Fruit fly (Drosophila melanogaster) whole organism, embryonic: ENCODE measurements around the gene Mur2B.

Experiments
- Bdp1 ChIP-seq: fragments of 200-800 bp; sonication (Bioruptor generic); optimal IDR thresholded peaks from 3 replicates; lab custom pipeline; 2016; ENCODE audit warnings: missing biosample characterization, missing genetic modification characterization
- Blimp-1 ChIP-seq: fragments of 200-800 bp; sonication (Bioruptor generic); optimal IDR thresholded peaks from 3 replicates; lab custom pipeline; 2018; ENCODE audit warnings: missing biosample characterization, missing genetic modification characterization, mild to moderate bottlenecking, moderate library complexity, missing genetic modification reagents
- CG10274 ChIP-seq: fragments of 200-800 bp; sonication (Bioruptor generic); optimal IDR thresholded peaks from 3 replicates; lab custom pipeline; 2017; ENCODE audit warnings: missing biosample characterization, mild to moderate bottlenecking, missing genetic modification characterization
- CG14050 ChIP-seq: fragments of 200-800 bp; sonication (Bioruptor generic); IDR thresholded peaks from 3 replicates; pipeline ENCODE4 v1.3.6; 2022; ENCODE audit warnings: missing biosample characterization, missing genetic modification characterization
- CG14860 ChIP-seq: fragments of 200-800 bp; sonication (Bioruptor generic); IDR thresholded peaks from 3 replicates; pipeline ENCODE4 v1.3.6; 2022; ENCODE audit warnings: missing biosample characterization, missing genetic modification characterization; ENCODE audit not compliant: partially characterized antibody
- CG15073 ChIP-seq: fragments of 200-800 bp; sonication (Bioruptor generic); optimal IDR thresholded peaks from 2 replicates; lab custom pipeline; 2016; ENCODE audit warnings: missing biosample characterization, missing genetic modification characterization
- CG15479 ChIP-seq: fragments of 200-800 bp; sonication (Bioruptor generic); optimal IDR thresholded peaks from 3 replicates; lab custom pipeline; 2019; ENCODE audit warnings: missing biosample characterization, mild to moderate bottlenecking, missing genetic modification characterization, moderate library complexity
- CG1647 ChIP-seq: fragments of 200-800 bp; sonication (Bioruptor generic); optimal IDR thresholded peaks from 3 replicates; lab custom pipeline; 2016; ENCODE audit warnings: missing biosample characterization, missing genetic modification characterization
- CG17385 ChIP-seq: fragments of 200-800 bp; sonication (Bioruptor generic); optimal IDR thresholded peaks from 3 replicates; lab custom pipeline; 2018; ENCODE audit warnings: missing biosample characterization, mild to moderate bottlenecking, missing genetic modification characterization
- CG1832 ChIP-seq: fragments of 200-800 bp; sonication (Bioruptor generic); optimal IDR thresholded peaks from 2 replicates; lab custom pipeline; 2017; ENCODE audit warnings: missing biosample characterization, mild to moderate bottlenecking, missing genetic modification characterization, inconsistent platforms
- CG2199 ChIP-seq: fragments of 200-800 bp; sonication (Bioruptor generic); IDR thresholded peaks from 3 replicates; pipeline ENCODE4 v1.3.6; 2022; ENCODE audit warnings: missing biosample characterization, missing genetic modification characterization
- CG30431 ChIP-seq: fragments of 200-800 bp; sonication (Bioruptor generic); optimal IDR thresholded peaks from 2 replicates; lab custom pipeline; 2017; ENCODE audit warnings: missing biosample characterization, missing genetic modification characterization
- CG3163 ChIP-seq: fragments of 200-800 bp; sonication (Bioruptor generic); optimal IDR thresholded peaks from 3 replicates; lab custom pipeline; 2016; ENCODE audit warnings: missing biosample characterization, missing genetic modification characterization
- CG32532 ChIP-seq: fragments of 200-800 bp; sonication (Bioruptor generic); IDR thresholded peaks from 2 replicates; pipeline ENCODE4 v1.3.6; 2022; ENCODE audit warnings: missing biosample characterization, missing genetic modification characterization
- CG32772 ChIP-seq: fragments of 200-800 bp; sonication (Bioruptor generic); IDR thresholded peaks from 2 replicates; pipeline ENCODE4 v1.3.6; 2022; ENCODE audit warnings: missing biosample characterization, missing genetic modification characterization
- CG34224 ChIP-seq: fragments of 200-800 bp; sonication (Bioruptor generic); IDR thresholded peaks from 3 replicates; pipeline ENCODE4 v1.3.6; 2022; ENCODE audit warnings: missing biosample characterization, missing genetic modification characterization; ENCODE audit not compliant: partially characterized antibody
- CG5180 ChIP-seq: fragments of 200-800 bp; sonication (Bioruptor generic); optimal IDR thresholded peaks from 3 replicates; lab custom pipeline; 2017; ENCODE audit warnings: missing biosample characterization, missing genetic modification characterization, mild to moderate bottlenecking, moderate library complexity, missing genetic modification reagents
- CG5953 ChIP-seq: fragments of 200-800 bp; sonication (Bioruptor generic); IDR thresholded peaks from 2 replicates; pipeline ENCODE4 v1.3.6; 2022; ENCODE audit warnings: missing biosample characterization, missing genetic modification characterization
- CG7271 ChIP-seq: fragments of 200-800 bp; sonication (Bioruptor generic); optimal IDR thresholded peaks from 2 replicates; lab custom pipeline; 2018; ENCODE audit warnings: missing biosample characterization, mild to moderate bottlenecking, missing genetic modification characterization, moderate library complexity
- CG7839 ChIP-seq: fragments of 200-800 bp; sonication (Bioruptor generic); optimal IDR thresholded peaks from 3 replicates; lab custom pipeline; 2018; ENCODE audit warnings: missing biosample characterization, mild to moderate bottlenecking, missing genetic modification characterization, moderate library complexity
- CG8924 ChIP-seq: fragments of 200-800 bp; optimal IDR thresholded peaks from 3 replicates; lab custom pipeline; 2019; ENCODE audit warnings: missing biosample characterization, mild to moderate bottlenecking, missing genetic modification characterization, moderate library complexity
- E2f2 ChIP-seq: fragments of 200-800 bp; sonication (Bioruptor generic); IDR thresholded peaks from 2 replicates; pipeline ENCODE4 v1.3.6; 2022; ENCODE audit warnings: missing biosample characterization, missing genetic modification characterization
- ERR ChIP-seq: fragments of 200-800 bp; sonication (Bioruptor generic); optimal IDR thresholded peaks from 2 replicates; lab custom pipeline; 2016; ENCODE audit warnings: missing biosample characterization, missing genetic modification characterization
- Ets65A ChIP-seq: fragments of 200-800 bp; sonication (Bioruptor generic); peaks from one replicate; lab custom pipeline; 2016; ENCODE audit warnings: missing biosample characterization, missing genetic modification characterization
- HmgZ ChIP-seq: fragments of 200-800 bp; sonication (Bioruptor generic); optimal IDR thresholded peaks from 2 replicates; lab custom pipeline; 2018; ENCODE audit warnings: missing biosample characterization, mild to moderate bottlenecking, missing genetic modification characterization
- Optix ChIP-seq: fragments of 200-800 bp; sonication (Bioruptor generic); IDR thresholded peaks from 3 replicates; pipeline ENCODE4 v1.3.6; 2022; ENCODE audit warnings: missing biosample characterization, missing genetic modification characterization
- Ptx1 ChIP-seq: fragments of 200-800 bp; sonication (Bioruptor generic); IDR thresholded peaks from 2 replicates; pipeline ENCODE4 v1.3.6; 2022; ENCODE audit warnings: missing biosample characterization, missing genetic modification characterization
- YL-1 ChIP-seq: fragments of 200-800 bp; sonication (Bioruptor generic); optimal IDR thresholded peaks from 3 replicates; lab custom pipeline; 2017; ENCODE audit warnings: missing biosample characterization, mild to moderate bottlenecking, missing genetic modification characterization
- bsh ChIP-seq, 2 experiments: fragments of 200-800 bp; sonication (Bioruptor generic); optimal IDR thresholded peaks; 2 replicates each; lab custom pipeline; 2017 to 2018; ENCODE audit warnings: mild to moderate bottlenecking in 2 of 2, missing biosample characterization in 2 of 2, missing genetic modification characterization in 2 of 2, moderate library complexity in 1 of 2
- cwo ChIP-seq: fragments of 200-800 bp; sonication (Bioruptor generic); optimal IDR thresholded peaks from 3 replicates; lab custom pipeline; 2017; ENCODE audit warnings: missing biosample characterization, missing genetic modification characterization, mild to moderate bottlenecking, moderate library complexity, missing genetic modification reagents
- dmrt11E ChIP-seq: fragments of 200-800 bp; sonication (Bioruptor generic); optimal IDR thresholded peaks from 3 replicates; lab custom pipeline; 2018; ENCODE audit warnings: missing biosample characterization, mild to moderate bottlenecking, missing genetic modification characterization, moderate library complexity
- dysf ChIP-seq: fragments of 200-800 bp; sonication (Bioruptor generic); IDR thresholded peaks from 3 replicates; pipeline ENCODE4 v1.3.6; 2022; ENCODE audit warnings: missing biosample characterization, missing genetic modification characterization
- fd96Cb ChIP-seq: fragments of 200-800 bp; sonication (Bioruptor generic); optimal IDR thresholded peaks from 2 replicates; lab custom pipeline; 2018; ENCODE audit warnings: missing biosample characterization, mild to moderate bottlenecking, missing genetic modification characterization, moderate library complexity
- fu2 ChIP-seq: fragments of 200-800 bp; sonication (Bioruptor generic); optimal IDR thresholded peaks from 2 replicates; lab custom pipeline; 2016; ENCODE audit warnings: missing biosample characterization, missing genetic modification characterization
- hkb ChIP-seq, 2 experiments: fragments of 200-800 bp in 1 of 2; fragments of >200 bp in 1 of 2; sonication (Bioruptor generic) in 1 of 2; IDR thresholded peaks in 1 of 2; optimal IDR thresholded peaks in 1 of 2; 2 replicates each; pipeline versions ENCODE4 v1.3.6 to Lab custom; 2017 to 2022; ENCODE audit warnings: missing biosample characterization in 1 of 2, missing genetic modification characterization in 1 of 2
- insv ChIP-seq, 2 experiments: fragments of 200-800 bp; sonication (Bioruptor generic); optimal IDR thresholded peaks; 3 replicates each; lab custom pipeline; 2016 to 2018; ENCODE audit warnings: missing biosample characterization in 2 of 2, missing genetic modification characterization in 2 of 2
- kay ChIP-seq: fragments of 200-800 bp; sonication (Bioruptor generic); optimal IDR thresholded peaks from 2 replicates; lab custom pipeline; 2016; ENCODE audit warnings: missing biosample characterization, missing genetic modification characterization
- lilli ChIP-seq: fragments of 200-800 bp; sonication (Bioruptor generic); optimal IDR thresholded peaks from 3 replicates; lab custom pipeline; 2016; ENCODE audit warnings: missing biosample characterization, missing genetic modification characterization
- lola ChIP-seq, 3 experiments: fragments of >200 bp in 2 of 3; fragments of 200-800 bp in 1 of 3; sonication (Bioruptor generic) in 1 of 3; optimal IDR thresholded peaks; 2 replicates each; lab custom pipeline; 2017 to 2019; ENCODE audit warnings: missing biosample characterization in 3 of 3, missing genetic modification characterization in 3 of 3, mild to moderate bottlenecking in 1 of 3, moderate library complexity in 1 of 3
- lov ChIP-seq, 2 experiments: fragments of 200-800 bp in 1 of 2; fragments of >200 bp in 1 of 2; sonication (Bioruptor generic) in 1 of 2; IDR thresholded peaks in 1 of 2; optimal IDR thresholded peaks in 1 of 2; 2 replicates in 1 of 2; 3 replicates in 1 of 2; pipeline versions ENCODE4 v1.3.6 to Lab custom; 2017 to 2022; ENCODE audit warnings: missing biosample characterization in 1 of 2, missing genetic modification characterization in 1 of 2
- nerfin-2 ChIP-seq: fragments of 200-800 bp; sonication (Bioruptor generic); IDR thresholded peaks from 2 replicates; pipeline ENCODE4 v1.3.6; 2022; ENCODE audit warnings: missing biosample characterization, missing genetic modification characterization; ENCODE audit not compliant: partially characterized antibody
- otp ChIP-seq: fragments of 200-800 bp; sonication (Bioruptor generic); IDR thresholded peaks from 3 replicates; pipeline ENCODE4, ENCODE4 v1.3.6; 2022; ENCODE audit warnings: missing biosample characterization, missing genetic modification characterization
- slou ChIP-seq: fragments of 200-800 bp; sonication (Bioruptor generic); optimal IDR thresholded peaks from 3 replicates; lab custom pipeline; 2016; ENCODE audit warnings: missing biosample characterization, missing genetic modification characterization
- so ChIP-seq: fragments of 200-800 bp; sonication (Bioruptor generic); IDR thresholded peaks from 3 replicates; pipeline ENCODE4 v1.3.6; 2022; ENCODE audit warnings: missing biosample characterization, missing genetic modification characterization
- sr ChIP-seq: fragments of 200-800 bp; sonication (Bioruptor generic); IDR thresholded peaks from 3 replicates; pipeline ENCODE4 v1.3.6; 2022; ENCODE audit warnings: missing biosample characterization, missing genetic modification characterization
- tna ChIP-seq: fragments of 200-800 bp; sonication (Bioruptor generic); IDR thresholded peaks from 2 replicates; pipeline ENCODE4 v1.3.6; 2022; ENCODE audit warnings: missing biosample characterization, missing genetic modification characterization; ENCODE audit not compliant: partially characterized antibody
- ttk ChIP-seq: fragments of 200-800 bp; sonication (Bioruptor generic); IDR thresholded peaks from 2 replicates; pipeline ENCODE4 v2.1.2; 2022; ENCODE audit warnings: missing biosample characterization, missing genetic modification characterization

Mur2B gene

dm6 chrX:1482840-1483518, 185.6 kb downstream of the Mur2B start, which contains the start of the genes sta and inc (continued):
- TF ChIP-seq CG5180 (peak; percentile 50), HmgZ (tag; lab: Kevin White, UChicago) (peak; percentile 85), so (GFP tag; lab: Robert Waterston, UW) (peak; percentile 68; the same call in 1 of the 3 replicates), Ets65A (GFP tag; lab: Kevin White, UChicago) (no peak), CG7271 (tag; lab: Kevin White, UChicago) (peak; percentile 73), CG32772 (GFP tag; lab: Robert Waterston, UW) (no peak), CG5953 (GFP tag; lab: Robert Waterston, UW) (no peak), CG10274 (GFP tag; lab: Kevin White, UChicago) (peak; percentile 60), lilli (peak; percentile 65), insv (GFP tag; optimal IDR thresholded peaks at IDR 0.05; lab: Kevin White, UChicago) (peak in 1 of 2 experiments; percentile 59), CG14050 (GFP tag; lab: Robert Waterston, UW) (0 out of 3 replicates have a peak, but pooled peaks have one; percentile 30), CG17385 (GFP tag; lab: Kevin White, UChicago) (peak; percentile 72), CG15479 (GFP tag; lab: Kevin White, UChicago) (no peak), nerfin-2 (GFP tag; lab: Robert Waterston, UW) (no peak), CG30431 (GFP tag; lab: Kevin White, UChicago) (peak; percentile 26), CG2199 (0 out of 3 replicates have a peak, but pooled peaks have one; percentile 16), Blimp-1 (peak; percentile 12), fd96Cb (no peak), CG1832 (GFP tag; lab: Kevin White, UChicago) (no peak), CG32532 (GFP tag; lab: Robert Waterston, UW) (peak; percentile 66), ttk (GFP tag; lab: Robert Waterston, UW) (peak; percentile 32; the same call in 1 of the 2 replicates), Optix (GFP tag; lab: Robert Waterston, UW) (0 out of 3 replicates have a peak, but pooled peaks have one; percentile 41), CG15073 (no peak), CG3163 (GFP tag; lab: Kevin White, UChicago) (peak; percentile 31), E2f2 (GFP tag; lab: Robert Waterston, UW) (peak; percentile 92), lola (GFP tag; optimal IDR thresholded peaks at IDR 0.05; lab: Kevin White, UChicago) (no peak), otp (GFP tag; lab: Robert Waterston, UW) (peak; percentile 40; the same call in 1 of the 3 replicates), CG8924 (tag; lab: Kevin White, UChicago) (peak; percentile 53), Ptx1 (no peak), cwo (GFP tag; lab: Kevin White, UChicago) (peak; percentile 42), bsh (GFP tag; optimal IDR thresholded peaks at IDR 0.05; lab: Kevin White, UChicago) (peak in 1 of 2 experiments; percentile 49), tna (no peak), kay (GFP tag; lab: Kevin White, UChicago) (peak; percentile 0), slou (GFP tag; lab: Kevin White, UChicago) (peak; percentile 17), sr (0 out of 3 replicates have a peak, but pooled peaks have one; percentile 8), YL-1 (GFP tag; lab: Kevin White, UChicago) (peak; percentile 94), hkb (optimal IDR thresholded peaks at IDR 0.05; lab: Kevin White, UChicago) (peak; percentile 35), hkb (GFP tag; IDR thresholded peaks at IDR 0.05; lab: Robert Waterston, UW) (peak; percentile 74), CG14860 (GFP tag; lab: Robert Waterston, UW) (no peak), CG7839 (peak; percentile 61), dmrt11E (tag; lab: Kevin White, UChicago) (peak; percentile 37), ERR (GFP tag; lab: Kevin White, UChicago) (no peak), fu2 (peak; percentile 40), CG34224 (GFP tag; lab: Robert Waterston, UW) (peak; percentile 67), dysf (GFP tag; lab: Robert Waterston, UW) (peak; percentile 50; the same call in 1 of the 3 replicates), CG1647 (GFP tag; lab: Kevin White, UChicago) (peak; percentile 35), Bdp1 (GFP tag; lab: Kevin White, UChicago) (peak; percentile 27), lov (optimal IDR thresholded peaks at IDR 0.05; lab: Kevin White, UChicago) (no peak), lov (GFP tag; IDR thresholded peaks at IDR 0.05; lab: Robert Waterston, UW) (peak; percentile 71; the same call in 1 of the 3 replicates)
